Worm (Caenorhabditis elegans) whole organism, L3 larva: ENCODE results near the gene fbxc-15.
A peak's percentile ranks its signal among the peaks of the same experiment; 100 is the strongest.

Source experiments
- aly-2 ChIP-seq: fragments of 150-350 bp; optimal IDR thresholded peaks from 2 replicates; lab custom pipeline; 2014; ENCODE audit warnings: missing biosample characterization, missing genetic modification characterization
- ama-1 ChIP-seq: fragments of 150-350 bp; optimal IDR thresholded peaks from 2 replicates; lab custom pipeline; 2018
- ceh-16 ChIP-seq: sonication (generic microtip); optimal IDR thresholded peaks from 2 replicates; lab custom pipeline; 2017; ENCODE audit warnings: missing biosample characterization, missing genetic modification characterization
- ceh-28 ChIP-seq: fragments of 150-350 bp; optimal IDR thresholded peaks from 2 replicates; lab custom pipeline; 2014; ENCODE audit warnings: missing biosample characterization, missing genetic modification reagents, missing genetic modification characterization
- ceh-82 ChIP-seq: fragments of 150-350 bp; optimal IDR thresholded peaks from 2 replicates; lab custom pipeline; 2014; ENCODE audit warnings: missing biosample characterization, missing genetic modification characterization
- ceh-9 ChIP-seq: sonication (generic microtip); optimal IDR thresholded peaks from 2 replicates; lab custom pipeline; 2018; ENCODE audit warnings: missing biosample characterization, missing genetic modification characterization
- egl-27 ChIP-seq: sonication (generic microtip); optimal IDR thresholded peaks from 4 replicates; lab custom pipeline; 2017; ENCODE audit warnings: missing biosample characterization, missing genetic modification reagents, missing genetic modification characterization
- elt-2 ChIP-seq: sonication (generic microtip); optimal IDR thresholded peaks from 2 replicates; lab custom pipeline; 2016; ENCODE audit warnings: missing genetic modification reagents, mild to moderate bottlenecking, missing genetic modification characterization, missing compliant biosample characterization
- elt-3 ChIP-seq, 3 experiments: fragments of 150-350 bp in 1 of 3; sonication (generic microtip) in 2 of 3; optimal IDR thresholded peaks; 2 replicates in 2 of 3; 4 replicates in 1 of 3; lab custom pipeline; 2014 to 2017; ENCODE audit warnings: missing biosample characterization in 3 of 3, missing genetic modification characterization in 3 of 3
- eor-1 ChIP-seq, 2 experiments: fragments of 150-350 bp; optimal IDR thresholded peaks; 2 replicates each; lab custom pipeline; 2014 to 2018; ENCODE audit warnings: missing biosample characterization in 2 of 2, missing genetic modification characterization in 2 of 2
- fkh-2 ChIP-seq: fragments of 150-350 bp; optimal IDR thresholded peaks from 2 replicates; lab custom pipeline; 2014; ENCODE audit warnings: missing biosample characterization, missing genetic modification reagents, missing genetic modification characterization
- hmg-11 ChIP-seq: sonication (generic microtip); optimal IDR thresholded peaks from 2 replicates; lab custom pipeline; 2016; ENCODE audit warnings: missing genetic modification characterization, missing compliant biosample characterization
- jun-1 ChIP-seq: fragments of 150-350 bp; optimal IDR thresholded peaks from 2 replicates; lab custom pipeline; 2014; ENCODE audit warnings: missing biosample characterization, missing genetic modification reagents, missing genetic modification characterization
- lin-15B ChIP-seq: fragments of 150-350 bp; optimal IDR thresholded peaks from 2 replicates; lab custom pipeline; 2014; ENCODE audit warnings: missing biosample characterization, missing genetic modification characterization
- lin-39 ChIP-seq: fragments of 150-350 bp; optimal IDR thresholded peaks from 2 replicates; lab custom pipeline; 2018; ENCODE audit warnings: missing biosample characterization, missing genetic modification reagents, missing genetic modification characterization
- lsy-12 ChIP-seq: sonication (generic microtip); optimal IDR thresholded peaks from 2 replicates; lab custom pipeline; 2016; ENCODE audit warnings: mild to moderate bottlenecking, missing genetic modification characterization, missing compliant biosample characterization
- mml-1 ChIP-seq: fragments of 150-350 bp; sonication (generic microtip); optimal IDR thresholded peaks from 3 replicates; lab custom pipeline; 2014; ENCODE audit warnings: missing biosample characterization, missing genetic modification characterization
- nfya-1 ChIP-seq: sonication (generic microtip); optimal IDR thresholded peaks from 2 replicates; lab custom pipeline; 2017; ENCODE audit warnings: missing genetic modification characterization, mild to moderate bottlenecking, missing compliant biosample characterization, antibody characterized with exemption, moderate library complexity; ENCODE audit not compliant: insufficient read depth
- nhr-12 ChIP-seq: fragments of 150-350 bp; optimal IDR thresholded peaks from 2 replicates; lab custom pipeline; 2014; ENCODE audit warnings: missing biosample characterization, missing genetic modification characterization
- nhr-23 ChIP-seq: fragments of 150-350 bp; optimal IDR thresholded peaks from 2 replicates; lab custom pipeline; 2014; ENCODE audit warnings: missing biosample characterization, missing genetic modification reagents, missing genetic modification characterization
- nhr-237 ChIP-seq: fragments of 150-350 bp; optimal IDR thresholded peaks from 2 replicates; lab custom pipeline; 2014; ENCODE audit warnings: missing biosample characterization, missing genetic modification characterization
- nhr-25 ChIP-seq: sonication (generic microtip); optimal IDR thresholded peaks from 2 replicates; lab custom pipeline; 2017; ENCODE audit warnings: missing biosample characterization, missing genetic modification characterization
- nhr-28 ChIP-seq: fragments of 150-350 bp; optimal IDR thresholded peaks from 2 replicates; lab custom pipeline; 2014; ENCODE audit warnings: missing biosample characterization, missing genetic modification characterization
- nhr-43 ChIP-seq: sonication (generic microtip); optimal IDR thresholded peaks from 2 replicates; lab custom pipeline; 2016; ENCODE audit warnings: mild to moderate bottlenecking, missing genetic modification characterization, missing compliant biosample characterization; ENCODE audit not compliant: poor library complexity, severe bottlenecking
- nhr-67 ChIP-seq: fragments of 150-350 bp; optimal IDR thresholded peaks from 2 replicates; lab custom pipeline; 2014; ENCODE audit warnings: missing biosample characterization, missing genetic modification characterization
- nhr-77 ChIP-seq: fragments of 150-350 bp; optimal IDR thresholded peaks from 2 replicates; lab custom pipeline; 2014; ENCODE audit warnings: missing biosample characterization, missing genetic modification characterization
- pha-4 ChIP-seq: fragments of 150-350 bp; optimal IDR thresholded peaks from 2 replicates; lab custom pipeline; 2014; ENCODE audit warnings: missing biosample characterization, missing genetic modification reagents, missing genetic modification characterization
- pqm-1 ChIP-seq: fragments of 150-350 bp; optimal IDR thresholded peaks from 2 replicates; lab custom pipeline; 2017; ENCODE audit warnings: missing biosample characterization, missing genetic modification characterization, inconsistent platforms
- sea-2 ChIP-seq: fragments of 150-350 bp; sonication (generic microtip); optimal IDR thresholded peaks from 4 replicates; lab custom pipeline; 2014; ENCODE audit warnings: missing biosample characterization, missing genetic modification reagents, missing genetic modification characterization
- skn-1 ChIP-seq: fragments of 150-350 bp; optimal IDR thresholded peaks from 2 replicates; lab custom pipeline; 2014; ENCODE audit warnings: missing biosample characterization, missing genetic modification characterization
- unc-39 ChIP-seq: sonication (generic microtip); optimal IDR thresholded peaks from 4 replicates; lab custom pipeline; 2017; ENCODE audit warnings: missing biosample characterization, missing genetic modification characterization
- unc-62 ChIP-seq: fragments of 150-350 bp; sonication (generic microtip); optimal IDR thresholded peaks from 4 replicates; lab custom pipeline; 2014; ENCODE audit warnings: missing biosample characterization, missing genetic modification reagents, missing genetic modification characterization
- ztf-11 ChIP-seq: fragments of 150-350 bp; optimal IDR thresholded peaks from 2 replicates; lab custom pipeline; 2014; ENCODE audit warnings: missing biosample characterization, missing genetic modification characterization
- ztf-4 ChIP-seq: fragments of 150-350 bp; optimal IDR thresholded peaks from 2 replicates; lab custom pipeline; 2014; ENCODE audit warnings: missing biosample characterization, missing genetic modification characterization

The fbxc-15 gene

DNA sequence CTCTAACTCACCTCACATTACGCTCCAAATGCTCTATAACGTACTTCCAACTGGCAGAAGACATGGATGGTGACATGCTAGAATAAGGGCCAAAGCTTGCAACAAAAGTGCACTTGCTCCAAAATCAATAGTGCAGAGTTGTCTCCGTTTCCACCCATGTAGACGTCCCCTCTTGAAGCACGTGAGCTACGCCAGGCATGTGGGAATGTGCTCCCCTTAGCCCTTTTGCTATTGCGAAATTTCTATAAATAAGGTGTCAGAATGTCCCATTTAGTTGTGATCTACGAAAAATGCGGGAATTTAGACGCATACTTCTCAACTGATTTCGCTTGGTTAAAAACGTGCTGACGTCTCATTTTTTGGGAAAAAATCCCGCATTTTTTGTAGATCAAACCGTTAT lies 28.8 kb upstream of the fbxc-15 start:
- TF ChIP-seq ceh-82 (tag; lab: Kevin White, UChicago) = no peak
- TF ChIP-seq nhr-23 (tag; lab: Kevin White, UChicago) = no peak
- no peak for TF ChIP-seq aly-2
- no peak for TF ChIP-seq egl-27 (tag; lab: Kevin White, UChicago)

DNA sequence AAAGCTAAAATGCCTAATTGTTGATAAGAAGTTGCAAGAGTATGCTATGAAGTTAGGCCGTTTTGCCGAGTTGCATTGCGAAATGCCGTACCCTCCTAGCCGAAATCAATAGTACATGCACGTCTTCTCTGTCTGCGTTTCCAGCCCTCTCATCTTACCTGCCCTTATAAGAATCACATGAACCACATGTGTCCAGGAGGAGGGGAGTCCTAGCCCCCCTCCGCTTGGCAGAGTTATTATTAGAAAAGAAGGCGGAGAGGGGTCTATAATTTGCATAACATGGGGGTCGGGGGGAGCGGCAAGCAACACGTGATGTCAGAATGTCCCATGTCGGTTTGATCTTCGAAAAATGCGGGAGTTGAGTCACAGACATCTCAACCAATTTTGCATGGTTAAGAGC lies 26.2 kb upstream of the fbxc-15 start:
- no peak for TF ChIP-seq ceh-16
- no peak for TF ChIP-seq lin-39 (tag; lab: Kevin White, UChicago)
- TF ChIP-seq nhr-43 (tag; lab: Kevin White, UChicago) = no peak
- TF ChIP-seq pqm-1 (tag; lab: Kevin White, UChicago) = no peak
- TF ChIP-seq nhr-12 = no peak
- TF ChIP-seq elt-2 (tag; lab: Kevin White, UChicago) = no peak
- TF ChIP-seq nhr-28 = no peak
- no peak for TF ChIP-seq hmg-11 (tag; lab: Kevin White, UChicago)
- TF ChIP-seq lin-15B (tag; lab: Kevin White, UChicago) = no peak
- TF ChIP-seq ama-1 = no peak
- TF ChIP-seq nhr-25 (tag; lab: Kevin White, UChicago) = no peak
- no peak for TF ChIP-seq nfya-1 (tag; lab: Kevin White, UChicago)
- no peak for TF ChIP-seq jun-1 (tag; lab: Kevin White, UChicago)
- TF ChIP-seq aly-2 = no peak
- no peak for TF ChIP-seq nhr-237
- TF ChIP-seq mml-1 (tag; lab: Kevin White, UChicago) = no peak

DNA sequence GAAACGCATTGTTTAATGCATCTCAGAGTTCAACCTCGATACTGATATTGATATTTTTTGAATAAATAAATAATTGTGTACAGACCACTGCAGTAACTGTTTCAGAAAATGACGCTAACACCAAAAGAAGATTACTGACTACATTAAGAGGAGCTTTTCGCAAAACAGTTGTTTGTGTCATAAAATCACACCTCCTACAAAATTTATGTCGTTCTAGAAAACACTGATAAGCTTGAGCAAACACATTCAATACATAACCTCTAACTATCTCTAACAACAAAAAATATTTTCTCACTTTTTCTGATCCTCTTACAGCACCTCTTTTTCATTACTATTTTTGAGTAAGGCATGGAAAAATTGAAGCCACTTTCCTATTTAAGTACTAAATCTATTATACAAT lies 24.6 kb upstream of the fbxc-15 start, which contains the start of gene fbxc-7:
Gene fbxc-7, plus strand, starts transcription at position 301 of the 400 bp plus-strand sequence.
- peak; percentile 26 for TF ChIP-seq elt-2 (tag; lab: Kevin White, UChicago)
- TF ChIP-seq, all 47 proteins: peak for 1; not testable (repeated sequence) for 46

DNA sequence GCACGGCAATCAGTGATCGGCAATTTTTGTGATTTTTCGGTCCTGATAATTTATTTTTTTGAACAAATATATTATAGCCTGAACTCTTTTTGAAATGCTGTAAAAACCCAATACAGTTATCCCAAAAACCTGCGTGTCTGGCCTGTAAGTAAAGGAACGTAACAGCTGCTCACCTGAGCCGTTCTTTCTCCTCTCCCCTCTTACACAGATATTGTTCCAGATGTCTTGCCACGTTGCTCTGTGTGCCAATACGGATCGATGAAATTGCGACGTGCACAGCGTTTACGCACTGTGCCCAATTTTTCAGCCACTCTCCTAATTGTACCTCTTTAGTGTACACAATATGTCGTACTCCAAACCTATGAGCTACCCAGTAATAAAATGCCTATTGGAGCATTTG lies 20.6 kb upstream of the fbxc-15 start, which contains the start of gene sdz-4:
Gene sdz-4, plus strand, starts transcription at position 301 of the 400 bp plus-strand sequence.
- no peak for TF ChIP-seq nhr-12
- no peak for TF ChIP-seq lsy-12 (tag; lab: Kevin White, UChicago)
- TF ChIP-seq lin-15B (tag; lab: Kevin White, UChicago) = no peak
- no peak for TF ChIP-seq ztf-4 (tag; lab: Kevin White, UChicago)
- TF ChIP-seq unc-62 (GFP tag; lab: Kevin White, UChicago) = no peak
- no peak for TF ChIP-seq fkh-2 (tag; lab: Kevin White, UChicago)
- no peak for TF ChIP-seq nhr-67 (tag; lab: Kevin White, UChicago)
- TF ChIP-seq nhr-237 = no peak

DNA sequence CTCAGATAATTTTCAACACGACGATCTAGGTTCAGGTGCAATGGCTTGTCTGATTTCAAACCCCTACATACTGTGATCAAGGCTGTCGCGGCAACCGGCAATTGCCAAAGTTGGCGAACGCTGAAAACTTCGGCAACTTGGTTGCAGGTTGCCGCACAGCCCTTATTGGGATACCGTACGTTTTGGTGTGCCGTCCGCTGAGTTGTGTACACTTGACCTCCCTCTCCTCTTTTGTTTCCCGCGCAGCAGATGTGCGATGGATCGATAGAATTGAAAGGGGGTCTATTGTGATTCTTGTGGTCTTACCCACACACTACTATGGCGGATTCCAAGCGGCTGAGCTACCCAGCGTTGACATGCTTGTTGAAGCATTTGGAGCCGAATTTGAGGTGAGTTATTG lies 19.0 kb upstream of the fbxc-15 start, which contains the start of the genes C32B5.18 and C32B5.7:
Gene C32B5.18, plus strand, starts transcription at position 301 of the 400 bp plus-strand sequence.
Gene C32B5.7, plus strand, starts transcription at position 311 of the 400 bp plus-strand sequence.
- TF ChIP-seq unc-39 (tag; lab: Kevin White, UChicago) (no peak), nhr-43 (tag; lab: Kevin White, UChicago) (no peak), ceh-82 (tag; lab: Kevin White, UChicago) (no peak), pha-4 (tag; lab: Kevin White, UChicago) (no peak)

DNA sequence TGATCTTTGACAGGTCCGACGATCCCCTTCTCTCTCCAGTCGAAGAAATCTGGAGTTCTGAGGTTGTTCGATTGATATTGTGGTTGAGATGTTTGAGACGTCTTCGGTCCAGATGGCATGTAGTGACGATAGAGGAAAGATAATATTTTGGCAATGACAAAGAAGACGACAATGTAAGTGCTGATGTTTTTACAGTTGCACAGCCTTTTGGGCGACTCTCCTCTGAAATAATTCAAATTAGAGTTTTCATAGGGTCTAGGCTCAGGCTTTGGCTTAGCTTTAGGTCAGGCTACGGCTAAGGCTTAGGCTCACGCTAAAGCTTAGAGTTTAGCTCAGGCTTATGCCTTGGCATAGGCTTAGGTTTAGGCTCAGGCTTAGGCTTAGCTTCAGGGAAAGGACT lies 17.3 kb upstream of the fbxc-15 start, which contains the start of gene C32B5.13:
Gene C32B5.13, minus strand, starts transcription at position 101 of the 400 bp plus-strand sequence.
- no peak for TF ChIP-seq unc-62 (GFP tag; lab: Kevin White, UChicago)
- TF ChIP-seq skn-1 (tag; lab: Kevin White, UChicago) = no peak
- TF ChIP-seq nhr-28 = no peak
- TF ChIP-seq sea-2 (GFP tag; lab: Kevin White, UChicago) = no peak
- TF ChIP-seq nhr-77 (tag; lab: Kevin White, UChicago) = no peak
- TF ChIP-seq nhr-237 = no peak
- TF ChIP-seq ztf-11 = no peak
- TF ChIP-seq pqm-1 (tag; lab: Kevin White, UChicago) = no peak
- no peak for TF ChIP-seq elt-3 (tag; optimal IDR thresholded peaks at IDR 0.05; lab: Kevin White, UChicago)
- TF ChIP-seq ceh-9 (tag; lab: Kevin White, UChicago) = no peak
- TF ChIP-seq lin-39 (tag; lab: Kevin White, UChicago) = no peak
- TF ChIP-seq mml-1 (tag; lab: Kevin White, UChicago) = no peak
- no peak for TF ChIP-seq ceh-28 (tag; lab: Kevin White, UChicago)
- TF ChIP-seq egl-27 (tag; lab: Kevin White, UChicago) = no peak
- TF ChIP-seq eor-1 (tag; optimal IDR thresholded peaks at IDR 0.05; lab: Kevin White, UChicago) = no peak
